Fruit fly (Drosophila melanogaster): Measurements from ENCODE around the gene CG5107.
A peak's percentile ranks its signal among the peaks of the same experiment; 100 is the strongest.

Gene CG5107

dm6 chr3R:25466166-25466565 lies 38.8 kb upstream of the CG5107 start:
- TF ChIP-seq Ets98B (GFP tag; IDR thresholded peaks at IDR 0.05) = no peak
- no peak for TF ChIP-seq CG14655 (GFP tag; optimal IDR thresholded peaks at IDR 0.05)
- no peak for TF ChIP-seq CG4496 (GFP tag; IDR thresholded peaks at IDR 0.05)
- TF ChIP-seq Snoo (tag; optimal IDR thresholded peaks at IDR 0.05) = no peak
- no peak for TF ChIP-seq CG17806 (tag; optimal IDR thresholded peaks at IDR 0.05)
- no peak for TF ChIP-seq CG34367 (tag; optimal IDR thresholded peaks at IDR 0.05)

DNA sequence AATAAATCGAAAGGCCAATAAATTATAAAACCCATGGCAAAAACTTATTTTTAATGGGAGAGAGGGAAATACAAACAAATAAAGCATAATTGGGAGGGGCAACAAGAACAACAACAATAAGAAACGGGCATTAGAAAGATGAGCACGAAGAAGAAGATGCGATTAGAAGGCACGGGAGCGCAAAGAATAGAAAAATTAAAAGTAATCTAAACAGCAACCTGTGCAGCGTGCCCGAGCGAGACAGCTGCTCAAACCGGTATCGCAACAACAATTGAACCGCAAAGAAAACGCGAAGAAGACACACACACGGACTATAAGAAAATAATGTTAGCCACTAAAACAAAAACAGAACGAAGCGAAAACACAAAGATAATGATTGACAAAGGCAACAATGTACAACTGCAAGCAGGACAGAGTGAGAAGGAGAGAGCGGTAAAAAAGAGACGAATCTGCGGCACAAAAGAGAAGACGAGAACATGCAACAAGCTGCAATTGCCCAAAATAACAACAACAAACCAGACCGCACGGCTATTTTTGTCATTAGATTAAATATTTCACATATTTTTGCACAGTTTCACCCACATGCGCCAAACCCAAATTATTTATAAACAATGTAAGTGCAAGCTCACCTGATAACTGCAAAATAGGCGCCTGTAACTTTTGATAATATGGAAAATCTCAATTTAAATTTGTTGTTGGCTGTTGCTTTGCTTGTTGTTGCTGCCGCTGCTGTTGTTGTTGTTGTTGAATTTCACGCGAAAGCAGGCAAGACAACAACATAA lies 32.9 kb upstream of the CG5107 start:
- no peak for TF ChIP-seq Snoo (tag; optimal IDR thresholded peaks at IDR 0.05)
- TF ChIP-seq CG32121 (GFP tag; IDR thresholded peaks at IDR 0.05) = peak; percentile 33; the same call in 1 of the 2 replicates

- TF ChIP-seq D1 (tag; optimal IDR thresholded peaks at IDR 0.05) (no peak), CG10348 (GFP tag; IDR thresholded peaks at IDR 0.05) (peak; percentile 73), CG13204 (GFP tag; optimal IDR thresholded peaks at IDR 0.05) (peak; percentile 77), CG34367 (tag; optimal IDR thresholded peaks at IDR 0.05) (peak; percentile 95), Snoo (tag; optimal IDR thresholded peaks at IDR 0.05) (peak; percentile 96), EcR (GFP tag; optimal IDR thresholded peaks at IDR 0.05) (no peak), gl (tag; optimal IDR thresholded peaks at IDR 0.05) (peak; percentile 89), CG4496 (GFP tag; IDR thresholded peaks at IDR 0.05) (peak; percentile 95; the same call in 2 of the 3 replicates), CG8159 (tag; optimal IDR thresholded peaks at IDR 0.05) (peak; percentile 95), CG8301 (tag; optimal IDR thresholded peaks at IDR 0.05) (peak; percentile 95), rn (GFP tag; IDR thresholded peaks at IDR 0.05) (peak; percentile 84), Ets98B (GFP tag; IDR thresholded peaks at IDR 0.05) (peak; percentile 92), Pif1A (GFP tag; optimal IDR thresholded peaks at IDR 0.05) (peak; percentile 98), CG15710 (tag; optimal IDR thresholded peaks at IDR 0.05) (peak; percentile 95), CG12605 (GFP tag; IDR thresholded peaks at IDR 0.05) (peak; percentile 91), CG14655 (GFP tag; optimal IDR thresholded peaks at IDR 0.05) (peak; percentile 97), CG9948 (tag; optimal IDR thresholded peaks at IDR 0.05) (peak; percentile 95), CG32121 (GFP tag; IDR thresholded peaks at IDR 0.05) (peak; percentile 94), Pif1B (GFP tag; optimal IDR thresholded peaks at IDR 0.05) (peak; percentile 96), fd96Ca (GFP tag; IDR thresholded peaks at IDR 0.05) (peak; percentile 96), CG17806 (tag; optimal IDR thresholded peaks at IDR 0.05) (peak; percentile 92)
These were observed 32.1 kb upstream of the CG5107 start, which contains the start of the genes Fur1 and Vps33B for dm6 chr3R:25472635-25473552. TSS of gene Fur1 (minus strand) at chr3R:25473058. TSS of gene Vps33B (plus strand) at chr3R:25473490.

- TF ChIP-seq rn (GFP tag; IDR thresholded peaks at IDR 0.05) = no peak
- TF ChIP-seq fd96Ca (GFP tag; IDR thresholded peaks at IDR 0.05) = 0 out of 3 replicates have a peak, but pooled peaks have one; percentile 8
These were observed 28.2 kb upstream of the CG5107 start, which contains the start of the genes CG4553 and MED28 for dm6 chr3R:25476744-25477143. TSS of gene CG4553 (minus strand) at chr3R:25476915. TSS of gene MED28 (plus strand) at chr3R:25477003.

DNA sequence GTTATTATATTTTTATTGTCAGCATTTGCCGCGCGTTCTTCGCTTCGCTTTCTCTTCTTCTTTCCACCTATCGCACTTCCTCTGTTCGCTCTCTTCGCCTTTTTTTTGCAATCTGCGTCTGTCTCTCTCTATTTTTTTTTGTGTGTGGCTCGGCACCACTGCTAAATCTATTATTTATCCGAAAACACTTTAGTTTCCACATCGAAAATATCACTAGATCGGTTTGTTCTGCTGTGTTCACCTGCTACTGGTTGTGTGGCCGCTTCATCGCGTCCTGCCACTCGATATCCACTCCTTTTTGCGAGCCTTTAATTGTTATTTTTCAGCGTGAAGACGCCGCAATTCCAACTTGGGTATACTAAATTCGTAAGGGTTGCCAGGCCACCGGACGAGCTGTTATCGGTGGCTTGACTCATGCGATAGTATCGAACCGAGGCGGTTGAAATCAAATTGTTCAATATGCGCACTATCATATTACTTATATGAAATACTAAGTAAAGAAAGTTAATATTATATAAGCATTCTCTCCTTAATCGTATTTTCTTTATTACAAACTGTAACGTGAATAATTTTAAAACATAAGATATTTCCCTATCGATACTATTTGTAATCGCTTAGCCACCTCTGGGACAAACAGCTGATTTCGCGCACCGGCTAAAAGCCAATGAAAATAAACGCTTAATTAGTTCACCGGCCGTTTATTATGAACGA lies 22.4 kb upstream of the CG5107 start, which contains the start of the genes XNP, CG42488 and CG5116:
TSS of gene XNP (minus strand) at position 372 of the 711 bp plus-strand sequence.
TSS of gene CG42488 (plus strand) at position 636 of the 711 bp plus-strand sequence.
TSS of gene CG5116 (plus strand) at position 636 of the 711 bp plus-strand sequence.
- TF ChIP-seq CG12605 (GFP tag; IDR thresholded peaks at IDR 0.05) (peak; percentile 92), Pif1A (GFP tag; optimal IDR thresholded peaks at IDR 0.05) (no peak), Ets98B (GFP tag; IDR thresholded peaks at IDR 0.05) (peak; percentile 70), Pif1B (GFP tag; optimal IDR thresholded peaks at IDR 0.05) (peak; percentile 78), CG8159 (tag; optimal IDR thresholded peaks at IDR 0.05) (peak; percentile 63), Snoo (tag; optimal IDR thresholded peaks at IDR 0.05) (peak; percentile 37), CG8301 (tag; optimal IDR thresholded peaks at IDR 0.05) (peak; percentile 76), CG9948 (tag; optimal IDR thresholded peaks at IDR 0.05) (peak; percentile 51), CG32121 (GFP tag; IDR thresholded peaks at IDR 0.05) (peak; percentile 44), CG14655 (GFP tag; optimal IDR thresholded peaks at IDR 0.05) (no peak), EcR (GFP tag; optimal IDR thresholded peaks at IDR 0.05) (peak; percentile 32), gl (tag; optimal IDR thresholded peaks at IDR 0.05) (peak; percentile 92), CG15710 (tag; optimal IDR thresholded peaks at IDR 0.05) (peak; percentile 71), CG4496 (GFP tag; IDR thresholded peaks at IDR 0.05) (peak; percentile 77), CG34367 (tag; optimal IDR thresholded peaks at IDR 0.05) (peak; percentile 78), CG13204 (GFP tag; optimal IDR thresholded peaks at IDR 0.05) (peak; percentile 90), D1 (tag; optimal IDR thresholded peaks at IDR 0.05) (no peak), CG10348 (GFP tag; IDR thresholded peaks at IDR 0.05) (no peak), fd96Ca (GFP tag; IDR thresholded peaks at IDR 0.05) (0 out of 3 replicates have a peak, but pooled peaks have one; percentile 58), CG17806 (tag; optimal IDR thresholded peaks at IDR 0.05) (peak; percentile 58), rn (GFP tag; IDR thresholded peaks at IDR 0.05) (peak; percentile 36; the same call in 1 of the 2 replicates)

Data from whole organism, pupa.